Fruit fly (Drosophila melanogaster) whole organism, adult: ENCODE results near the gene CG32320.

ENCODE experiments used
- CG11617 ChIP-seq: fragments of 200-800 bp; sonication (Bioruptor generic); optimal IDR thresholded peaks from 2 replicates; lab custom pipeline; 2017; ENCODE audit warnings: mild to moderate bottlenecking, missing biosample characterization, missing genetic modification reagents, missing genetic modification characterization
- CG12768 ChIP-seq: fragments of 200-800 bp; sonication (Bioruptor generic); optimal IDR thresholded peaks from 2 replicates; lab custom pipeline; 2017; ENCODE audit warnings: missing biosample characterization, missing genetic modification characterization, mild to moderate bottlenecking, moderate library complexity, missing genetic modification reagents
- CG14711 ChIP-seq: fragments of 200-800 bp; sonication (Bioruptor generic); optimal IDR thresholded peaks from 2 replicates; lab custom pipeline; 2018; ENCODE audit warnings: missing biosample characterization, mild to moderate bottlenecking, missing genetic modification characterization, moderate library complexity
- CG1620 ChIP-seq: fragments of 200-800 bp; sonication (Bioruptor generic); optimal IDR thresholded peaks from 2 replicates; lab custom pipeline; 2016; ENCODE audit warnings: missing biosample characterization, missing genetic modification characterization
- CG33017 ChIP-seq: fragments of 200-800 bp; sonication (Bioruptor generic); optimal IDR thresholded peaks from 2 replicates; lab custom pipeline; 2018; ENCODE audit warnings: missing biosample characterization, mild to moderate bottlenecking, missing genetic modification characterization, moderate library complexity
- CG5204 ChIP-seq: fragments of 200-800 bp; sonication (Bioruptor generic); optimal IDR thresholded peaks from 2 replicates; lab custom pipeline; 2016; ENCODE audit warnings: missing biosample characterization, missing genetic modification characterization
- CG7045 ChIP-seq: fragments of 200-800 bp; sonication (Bioruptor generic); optimal IDR thresholded peaks from 2 replicates; lab custom pipeline; 2017; ENCODE audit warnings: missing biosample characterization, mild to moderate bottlenecking, missing genetic modification characterization
- CG7101 ChIP-seq: fragments of 200-800 bp; sonication (Bioruptor generic); optimal IDR thresholded peaks from 2 replicates; lab custom pipeline; 2018; ENCODE audit warnings: missing biosample characterization, mild to moderate bottlenecking, missing genetic modification characterization, moderate library complexity
- Clk ChIP-seq: fragments of 200-800 bp; sonication (Bioruptor generic); optimal IDR thresholded peaks from 2 replicates; lab custom pipeline; 2017; ENCODE audit warnings: missing biosample characterization, missing genetic modification characterization
- Crg-1 ChIP-seq: fragments of 200-800 bp; sonication (Bioruptor generic); optimal IDR thresholded peaks from 2 replicates; lab custom pipeline; 2016; ENCODE audit warnings: missing biosample characterization, missing genetic modification characterization
- Hr96 ChIP-seq: fragments of 200-800 bp; sonication (Bioruptor generic); optimal IDR thresholded peaks from 2 replicates; lab custom pipeline; 2016; ENCODE audit warnings: missing biosample characterization, missing genetic modification characterization
- Mnt ChIP-seq: fragments of 200-800 bp; sonication (Bioruptor generic); optimal IDR thresholded peaks from 2 replicates; lab custom pipeline; 2016; ENCODE audit warnings: missing biosample characterization, mild to moderate bottlenecking, missing genetic modification characterization
- bab1 ChIP-seq: fragments of 200-800 bp; sonication (Bioruptor generic); optimal IDR thresholded peaks from 3 replicates; lab custom pipeline; 2019; ENCODE audit warnings: missing biosample characterization, mild to moderate bottlenecking, missing genetic modification characterization, moderate library complexity
- cic ChIP-seq: fragments of 200-800 bp; sonication (Bioruptor generic); optimal IDR thresholded peaks from 2 replicates; lab custom pipeline; 2017; ENCODE audit warnings: missing biosample characterization, mild to moderate bottlenecking, missing genetic modification characterization, moderate library complexity
- cnc ChIP-seq, 2 experiments: fragments of >200 bp; optimal IDR thresholded peaks; 2 replicates each; lab custom pipeline; 2017
- kay ChIP-seq: fragments of 200-800 bp; sonication (Bioruptor generic); peaks from one replicate; lab custom pipeline; 2016; ENCODE audit warnings: missing biosample characterization, missing genetic modification characterization, borderline replicate concordance
- ovo ChIP-seq: fragments of 200-800 bp; sonication (Bioruptor generic); optimal IDR thresholded peaks from 2 replicates; lab custom pipeline; 2016; ENCODE audit warnings: missing biosample characterization, missing genetic modification characterization
- pad ChIP-seq: fragments of 200-800 bp; sonication (Bioruptor generic); optimal IDR thresholded peaks from 3 replicates; lab custom pipeline; 2017; ENCODE audit warnings: missing biosample characterization, missing genetic modification characterization, mild to moderate bottlenecking, moderate library complexity, missing genetic modification reagents
- tj ChIP-seq: fragments of 200-800 bp; sonication (Bioruptor generic); optimal IDR thresholded peaks from 3 replicates; lab custom pipeline; 2017; ENCODE audit warnings: missing biosample characterization, mild to moderate bottlenecking, missing genetic modification characterization, moderate library complexity
- toe ChIP-seq: fragments of 200-800 bp; sonication (Bioruptor generic); optimal IDR thresholded peaks from 2 replicates; lab custom pipeline; 2016; ENCODE audit warnings: missing biosample characterization, missing genetic modification characterization

The CG32320 gene

dm6 chr3L:1401364-1401978 is 3.1 kb downstream of the CG32320 start:
- TF ChIP-seq kay (GFP tag; lab: Kevin White, UChicago): peak; percentile 58
- TF ChIP-seq Crg-1 (GFP tag; lab: Kevin White, UChicago): no peak
- no peak for TF ChIP-seq CG12768
- TF ChIP-seq CG7045: no peak
- TF ChIP-seq CG11617: no peak
- TF ChIP-seq toe (GFP tag; lab: Kevin White, UChicago): no peak
- TF ChIP-seq CG5204 (GFP tag; lab: Kevin White, UChicago): no peak
- peak; percentile 18 for TF ChIP-seq bab1 (GFP tag; lab: Kevin White, UChicago)
- TF ChIP-seq Hr96: no peak
- no peak for TF ChIP-seq Clk
- no peak for TF ChIP-seq cic (GFP tag; lab: Kevin White, UChicago)
- TF ChIP-seq CG14711 (tag; lab: Kevin White, UChicago): no peak
- TF ChIP-seq Mnt (GFP tag; lab: Kevin White, UChicago): no peak
- TF ChIP-seq cnc (optimal IDR thresholded peaks at IDR 0.05; lab: Kevin White, UChicago): no peak
- TF ChIP-seq CG1620 (GFP tag; lab: Kevin White, UChicago): no peak
- TF ChIP-seq CG33017 (tag; lab: Kevin White, UChicago): no peak
- TF ChIP-seq ovo: no peak

DNA sequence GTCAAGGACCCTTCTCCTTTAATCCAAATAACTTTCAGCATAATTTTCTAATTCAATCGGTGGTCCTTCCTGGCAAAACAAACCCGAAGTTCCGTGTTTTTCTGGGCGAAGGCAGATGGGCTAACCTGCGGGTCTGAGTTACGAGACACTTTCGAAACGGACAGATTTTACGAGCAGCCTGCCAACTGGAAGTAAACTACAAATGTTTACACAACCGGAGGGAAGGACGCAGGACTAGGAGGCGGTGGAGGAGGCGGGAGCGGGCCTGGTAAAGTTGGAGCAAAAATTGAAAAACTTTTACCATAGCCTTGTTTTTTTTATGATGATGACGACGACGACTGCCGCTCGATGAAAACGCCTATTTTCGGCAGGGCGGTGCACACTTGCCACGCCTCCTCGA is 3.8 kb downstream of the CG32320 start:
- TF ChIP-seq Mnt (GFP tag; lab: Kevin White, UChicago) (no peak), Hr96 (no peak), CG12768 (no peak), Crg-1 (GFP tag; lab: Kevin White, UChicago) (no peak), Clk (no peak), CG14711 (tag; lab: Kevin White, UChicago) (no peak), pad (GFP tag; lab: Kevin White, UChicago) (no peak), tj (GFP tag; lab: Kevin White, UChicago) (no peak), CG11617 (no peak), toe (GFP tag; lab: Kevin White, UChicago) (no peak), kay (GFP tag; lab: Kevin White, UChicago) (no peak), CG1620 (GFP tag; lab: Kevin White, UChicago) (no peak), cic (GFP tag; lab: Kevin White, UChicago) (no peak), CG7101 (tag; lab: Kevin White, UChicago) (no peak), CG33017 (tag; lab: Kevin White, UChicago) (no peak), CG5204 (GFP tag; lab: Kevin White, UChicago) (no peak), CG7045 (no peak), ovo (no peak), bab1 (GFP tag; lab: Kevin White, UChicago) (no peak)

DNA sequence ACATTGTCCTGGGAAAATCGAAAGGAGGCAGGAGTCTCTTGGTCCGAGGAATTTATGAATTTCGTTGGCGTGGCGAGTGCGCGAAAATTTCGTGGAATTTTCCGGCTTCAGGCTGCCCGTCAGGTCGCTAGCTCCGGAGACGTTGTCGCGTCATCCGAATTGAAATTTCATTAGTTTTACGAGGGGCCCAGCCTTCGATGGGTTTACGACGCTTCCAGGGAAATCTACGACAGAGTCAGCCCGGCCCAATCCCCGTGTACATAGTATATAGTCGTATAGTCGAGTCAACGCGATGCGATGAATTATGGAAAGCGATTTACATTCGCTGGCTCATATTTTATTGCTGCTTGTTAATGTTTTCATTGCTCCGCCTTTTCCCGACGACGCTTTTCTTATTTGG is 6.2 kb downstream of the CG32320 start:
- TF ChIP-seq pad (GFP tag; lab: Kevin White, UChicago) (no peak), CG1620 (GFP tag; lab: Kevin White, UChicago) (no peak), CG14711 (tag; lab: Kevin White, UChicago) (no peak), Mnt (GFP tag; lab: Kevin White, UChicago) (no peak), CG11617 (no peak), cic (GFP tag; lab: Kevin White, UChicago) (no peak), CG5204 (GFP tag; lab: Kevin White, UChicago) (no peak), Hr96 (no peak), tj (GFP tag; lab: Kevin White, UChicago) (no peak), bab1 (GFP tag; lab: Kevin White, UChicago) (no peak), ovo (no peak), CG7045 (no peak), CG7101 (tag; lab: Kevin White, UChicago) (no peak), Clk (no peak), CG33017 (tag; lab: Kevin White, UChicago) (no peak), CG12768 (no peak), toe (GFP tag; lab: Kevin White, UChicago) (no peak)

dm6 chr3L:1408093-1408492 is 9.7 kb downstream of the CG32320 start:
- TF ChIP-seq toe (GFP tag; lab: Kevin White, UChicago): no peak

DNA sequence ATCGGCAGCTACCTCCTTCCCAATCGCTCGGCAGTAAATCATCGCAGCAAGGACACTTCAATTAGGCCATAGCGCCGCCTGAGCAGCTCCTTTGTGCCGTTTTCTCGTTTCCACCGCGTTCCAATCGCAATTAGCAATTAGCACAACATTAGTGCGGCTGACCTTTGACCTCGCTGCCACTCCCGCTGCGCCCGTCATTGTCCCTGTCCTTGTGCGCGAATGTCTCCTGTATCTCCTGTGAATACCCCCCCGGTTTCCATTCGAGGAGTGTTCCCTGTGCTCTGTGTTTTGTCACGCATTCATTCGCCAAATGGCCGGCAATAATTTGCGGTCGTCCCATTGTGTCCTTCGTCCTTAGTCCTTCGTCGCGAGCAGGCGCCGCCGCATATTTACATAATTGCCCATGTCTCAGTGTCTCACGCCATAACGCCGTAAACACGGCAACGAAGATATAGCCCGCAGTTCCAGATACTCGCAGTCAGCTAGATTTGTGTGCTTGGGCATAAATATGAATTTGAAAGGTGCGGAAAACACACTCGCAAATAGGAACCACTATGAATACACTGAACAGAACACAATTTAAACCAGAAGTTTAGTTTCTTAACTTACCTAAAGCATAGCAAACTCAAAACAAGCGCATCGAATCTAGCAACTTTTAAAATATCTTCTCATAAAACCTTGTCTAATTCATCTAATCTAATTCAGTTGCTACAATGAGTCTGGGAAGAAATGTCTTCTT is 12.2 kb downstream of the CG32320 start, which contains the start of gene CG9168:
TSS of gene CG9168 (plus strand) at position 689 of the 739 bp plus-strand sequence.
- TF ChIP-seq kay (GFP tag; lab: Kevin White, UChicago) (no peak), CG5204 (GFP tag; lab: Kevin White, UChicago) (no peak), pad (GFP tag; lab: Kevin White, UChicago) (no peak), Crg-1 (GFP tag; lab: Kevin White, UChicago) (no peak), CG11617 (no peak), CG33017 (tag; lab: Kevin White, UChicago) (no peak), toe (GFP tag; lab: Kevin White, UChicago) (no peak), ovo (no peak), cnc (optimal IDR thresholded peaks at IDR 0.05; lab: Kevin White, UChicago) (no peak), cic (GFP tag; lab: Kevin White, UChicago) (no peak), CG1620 (GFP tag; lab: Kevin White, UChicago) (no peak), Mnt (GFP tag; lab: Kevin White, UChicago) (no peak), Clk (no peak), CG7045 (no peak), Hr96 (no peak), CG7101 (tag; lab: Kevin White, UChicago) (no peak), CG14711 (tag; lab: Kevin White, UChicago) (no peak)

DNA sequence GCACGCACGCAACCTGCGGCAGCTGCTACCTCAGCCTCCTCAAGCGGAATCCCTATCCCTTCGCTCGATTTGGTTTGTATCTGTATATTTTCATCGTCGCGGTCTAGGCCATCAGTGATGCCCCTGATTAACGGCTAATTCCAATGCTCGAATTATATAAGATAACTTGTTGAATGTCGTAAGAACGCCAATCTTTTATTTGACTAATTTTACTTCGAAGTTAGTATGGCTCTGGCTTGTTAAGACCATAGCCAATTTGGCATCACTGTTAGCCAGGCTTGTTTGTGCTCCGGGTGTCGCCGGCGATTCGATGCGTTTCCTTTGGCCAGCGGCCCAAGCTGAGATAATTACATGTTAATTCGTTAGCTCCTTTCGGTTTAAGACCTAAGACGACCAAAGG is 15.6 kb downstream of the CG32320 start:
- no peak for TF ChIP-seq Mnt (GFP tag; lab: Kevin White, UChicago)
- TF ChIP-seq cic (GFP tag; lab: Kevin White, UChicago): no peak
- no peak for TF ChIP-seq CG1620 (GFP tag; lab: Kevin White, UChicago)
- no peak for TF ChIP-seq cnc (optimal IDR thresholded peaks at IDR 0.05; lab: Kevin White, UChicago)
- TF ChIP-seq CG11617: no peak
- TF ChIP-seq CG7045: no peak
- TF ChIP-seq toe (GFP tag; lab: Kevin White, UChicago): no peak
